Fruit fly (Drosophila melanogaster): ENCODE measurements around the gene Cds.

Gene Cds

DNA sequence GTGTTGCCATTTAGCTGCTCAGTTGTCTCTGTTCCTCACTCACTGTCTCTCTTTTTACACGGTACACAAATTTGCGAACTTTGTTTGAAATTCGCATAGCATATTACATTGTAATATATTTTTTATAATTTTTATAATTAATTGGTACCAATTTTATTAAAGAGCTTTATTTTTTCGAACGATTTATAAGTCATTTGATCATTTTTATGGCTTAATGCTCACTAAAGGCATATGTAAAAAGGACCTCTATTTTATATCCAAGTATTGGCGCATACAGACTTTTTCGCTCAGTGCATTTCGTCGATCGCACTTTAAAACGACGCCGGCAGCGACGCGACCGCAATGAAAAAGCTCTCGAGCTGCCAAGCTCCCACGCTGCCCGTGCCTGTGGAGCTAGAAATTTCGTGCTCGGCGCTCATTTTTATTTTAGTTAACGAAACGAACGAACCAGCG lies 31.4 kb upstream of the Cds start (continued):
- TF ChIP-seq Scr (GFP tag; IDR thresholded peaks at IDR 0.05; ENCODE audit: partially characterized antibody) = no peak
- peak; percentile 61 for TF ChIP-seq CG8290 (GFP tag; optimal IDR thresholded peaks at IDR 0.05)
- peak in 1 of 2 experiments; percentile 74 for TF ChIP-seq CG8290 (tag; optimal IDR thresholded peaks at IDR 0.05)
- peak; percentile 60 for TF ChIP-seq Bdp1 (GFP tag; optimal IDR thresholded peaks at IDR 0.05)
- no peak for TF ChIP-seq fd102C (GFP tag; optimal IDR thresholded peaks at IDR 0.05)
- TF ChIP-seq nerfin-1 (tag; optimal IDR thresholded peaks at IDR 0.05) = peak; percentile 65
- peak; percentile 69 for TF ChIP-seq CG5953 (GFP tag; IDR thresholded peaks at IDR 0.05)
- no peak for TF ChIP-seq Sin3A (optimal IDR thresholded peaks at IDR 0.05)
- peak; percentile 45 for TF ChIP-seq CTCF (GFP tag; optimal IDR thresholded peaks at IDR 0.05)
- TF ChIP-seq NFAT (GFP tag; IDR thresholded peaks at IDR 0.05) = peak; percentile 92
- TF ChIP-seq CG8944 (GFP tag; optimal IDR thresholded peaks at IDR 0.05) = peak; percentile 71
- peak; percentile 89 for TF ChIP-seq D19B (GFP tag; optimal IDR thresholded peaks at IDR 0.05)
- TF ChIP-seq CG6654 (GFP tag; optimal IDR thresholded peaks at IDR 0.05) = peak; percentile 79
- TF ChIP-seq E2f1 (GFP tag; IDR thresholded peaks at IDR 0.05) = peak; percentile 91
- TF ChIP-seq CG10147 (GFP tag; optimal IDR thresholded peaks at IDR 0.05) = peak; percentile 98
- no peak for TF ChIP-seq CG16813 (GFP tag; IDR thresholded peaks at IDR 0.05; ENCODE audit: partially characterized antibody)
- no peak for TF ChIP-seq D (optimal IDR thresholded peaks at IDR 0.05)
- peak; percentile 78 for TF ChIP-seq D (GFP tag; optimal IDR thresholded peaks at IDR 0.05)
- peak; percentile 78 to 88 for TF ChIP-seq Pdp1 (GFP tag; optimal IDR thresholded peaks at IDR 0.05)
- no peak for TF ChIP-seq Lpt (GFP tag; optimal IDR thresholded peaks at IDR 0.05)
- TF ChIP-seq trh (GFP tag; optimal IDR thresholded peaks at IDR 0.05) = peak; percentile 71
- peak; percentile 67 for TF ChIP-seq Hey (tag; optimal IDR thresholded peaks at IDR 0.05)
- TF ChIP-seq CG2199 (GFP tag; IDR thresholded peaks at IDR 0.05) = no peak; the same call in 2 of the 3 replicates
- TF ChIP-seq gcm2 (GFP tag; optimal IDR thresholded peaks at IDR 0.05) = peak; percentile 69
- peak; percentile 52 for TF ChIP-seq ash1 (GFP tag; optimal IDR thresholded peaks at IDR 0.05)
- peak; percentile 42 for TF ChIP-seq p53 (GFP tag; optimal IDR thresholded peaks at IDR 0.05)
- peak; percentile 14 for TF ChIP-seq Dp (GFP tag; optimal IDR thresholded peaks at IDR 0.05)
- peak; percentile 62 for TF ChIP-seq CG3163 (GFP tag; optimal IDR thresholded peaks at IDR 0.05)
- peak; percentile 85 for TF ChIP-seq H15 (GFP tag; IDR thresholded peaks at IDR 0.05)
- TF ChIP-seq grau (tag; optimal IDR thresholded peaks at IDR 0.05) = peak; percentile 97
- no peak for TF ChIP-seq pros (GFP tag; optimal IDR thresholded peaks at IDR 0.05)
- peak; percentile 90 for TF ChIP-seq cas (GFP tag; IDR thresholded peaks at IDR 0.05)
- peak; percentile 87 for TF ChIP-seq CG17829 (tag; optimal IDR thresholded peaks at IDR 0.05)
- TF ChIP-seq Hr78 (GFP tag; optimal IDR thresholded peaks at IDR 0.05) = peak in 1 of 2 experiments; percentile 61
- no peak for TF ChIP-seq nom (GFP tag; optimal IDR thresholded peaks at IDR 0.05)
- TF ChIP-seq CG10543 (GFP tag; optimal IDR thresholded peaks at IDR 0.05) = peak; percentile 98
- peak; percentile 97 for TF ChIP-seq CG13296 (GFP tag; optimal IDR thresholded peaks at IDR 0.05)
- TF ChIP-seq tup (GFP tag; optimal IDR thresholded peaks at IDR 0.05) = peak; percentile 82
- peak; percentile 94 for TF ChIP-seq CG9727 (GFP tag; optimal IDR thresholded peaks at IDR 0.05)
- TF ChIP-seq pb (GFP tag; optimal IDR thresholded peaks at IDR 0.05) = peak; percentile 60
- peak; percentile 66 for TF ChIP-seq CG4282 (GFP tag; optimal IDR thresholded peaks at IDR 0.05)
- TF ChIP-seq CG34224 (GFP tag; IDR thresholded peaks at IDR 0.05; ENCODE audit: partially characterized antibody) = no peak
- TF ChIP-seq CG13123 (GFP tag; optimal IDR thresholded peaks at IDR 0.05) = peak; percentile 76
- TF ChIP-seq kah (GFP tag; optimal IDR thresholded peaks at IDR 0.05) = peak; percentile 81
- TF ChIP-seq CG4328 (GFP tag; optimal IDR thresholded peaks at IDR 0.05) = peak; percentile 95
- peak; percentile 87 for TF ChIP-seq Xrp1 (GFP tag; IDR thresholded peaks at IDR 0.05)
- no peak for TF ChIP-seq CG1603 (tag; optimal IDR thresholded peaks at IDR 0.05)
- TF ChIP-seq CG8478 (optimal IDR thresholded peaks at IDR 0.05) = no peak
- TF ChIP-seq lov (optimal IDR thresholded peaks at IDR 0.05) = no peak
- TF ChIP-seq lov (GFP tag; IDR thresholded peaks at IDR 0.05) = peak; percentile 60; the same call in 1 of the 3 replicates
- peak; percentile 68 for TF ChIP-seq CG15696 (tag; optimal IDR thresholded peaks at IDR 0.05)
- peak; percentile 76; the same call in 1 of the 3 replicates for TF ChIP-seq gce (GFP tag; IDR thresholded peaks at IDR 0.05)
